Fruit fly (Drosophila melanogaster): Measurements from ENCODE around the gene CG31121.

- TF ChIP-seq Sox102F (GFP tag; optimal IDR thresholded peaks at IDR 0.05) (no peak), achi (GFP tag; optimal IDR thresholded peaks at IDR 0.05) (no peak), CG6808 (GFP tag; optimal IDR thresholded peaks at IDR 0.05) (no peak)
Measured at dm6 chr3R:24845952-24846848, 48.2 kb downstream of the CG31121 start.

Data from whole organism, prepupa.